Worm (Caenorhabditis elegans): Measurements from ENCODE around the gene Y75B8A.33.

- TF ChIP-seq hrde-1 (tag; optimal IDR thresholded peaks at IDR 0.05; ENCODE audit: borderline replicate concordance) (no peak), Y56A3A.18 (GFP tag; IDR thresholded peaks at IDR 0.05) (no peak), B0336.3 (GFP tag; IDR thresholded peaks at IDR 0.05) (no peak), snpc-4 (GFP tag; optimal IDR thresholded peaks at IDR 0.05) (no peak), snpc-4 (tag; optimal IDR thresholded peaks at IDR 0.05) (no peak), pha-4 (tag; optimal IDR thresholded peaks at IDR 0.05) (no peak), repo-1 (tag; optimal IDR thresholded peaks at IDR 0.05) (no peak), Y67H2A.10 (GFP tag; conservative IDR thresholded peaks at IDR 0.05) (no peak), efl-1 (GFP tag; optimal IDR thresholded peaks at IDR 0.05) (no peak), sdz-38 (tag; optimal IDR thresholded peaks at IDR 0.05) (no peak), snpc-1.1 (tag; optimal IDR thresholded peaks at IDR 0.05; ENCODE audit: insufficient read depth) (no peak)
These were observed 6.7 kb upstream of the Y75B8A.33 start, which contains the start of gene glrx-5 for ce11 chrIII:12373807-12374266.
